Worm (Caenorhabditis elegans): Measurements from ENCODE around the gene K11G12.6.

The K11G12.6 gene

ce11 chrX:6733201-6733600, 3.7 kb upstream of the K11G12.6 start, which contains the start of gene R03E9.2:
R03E9.2 (minus strand) TSS chrX:6733301.
- no peak for TF ChIP-seq R02D3.7 (tag; optimal IDR thresholded peaks at IDR 0.05)
- no peak for TF ChIP-seq elt-1 (tag; optimal IDR thresholded peaks at IDR 0.05)
- TF ChIP-seq C34F6.9 (tag; optimal IDR thresholded peaks at IDR 0.05) = no peak
- no peak for TF ChIP-seq peb-1 (tag; optimal IDR thresholded peaks at IDR 0.05)
- no peak for TF ChIP-seq elt-3 (tag; optimal IDR thresholded peaks at IDR 0.05)
- TF ChIP-seq dmd-4 (tag; optimal IDR thresholded peaks at IDR 0.05) = no peak
- TF ChIP-seq ceh-82 (tag; optimal IDR thresholded peaks at IDR 0.05) = no peak
- TF ChIP-seq snpc-4 (tag; optimal IDR thresholded peaks at IDR 0.05) = no peak
- TF ChIP-seq aly-2 (tag; optimal IDR thresholded peaks at IDR 0.05) = no peak
- TF ChIP-seq ztf-11 (tag; optimal IDR thresholded peaks at IDR 0.05) = no peak
- no peak for TF ChIP-seq mbf-1 (tag; optimal IDR thresholded peaks at IDR 0.05)
- no peak for TF ChIP-seq nhr-23 (tag; optimal IDR thresholded peaks at IDR 0.05)
- TF ChIP-seq sma-9 (GFP tag; optimal IDR thresholded peaks at IDR 0.05) = no peak
- TF ChIP-seq sma-9 (tag; optimal IDR thresholded peaks at IDR 0.05) = no peak
- no peak for TF ChIP-seq nhr-12 (tag; optimal IDR thresholded peaks at IDR 0.05)

- no peak for TF ChIP-seq ztf-4 (tag; optimal IDR thresholded peaks at IDR 0.05)
- TF ChIP-seq unc-55 (GFP tag; optimal IDR thresholded peaks at IDR 0.05) = peak; percentile 55
- TF ChIP-seq fos-1 (tag; optimal IDR thresholded peaks at IDR 0.05) = peak; percentile 23
- peak; percentile 33 for TF ChIP-seq C34F6.9 (tag; optimal IDR thresholded peaks at IDR 0.05)
- peak; percentile 26 for TF ChIP-seq sma-9 (GFP tag; optimal IDR thresholded peaks at IDR 0.05)
- no peak for TF ChIP-seq sma-9 (tag; optimal IDR thresholded peaks at IDR 0.05)
- peak; percentile 38 for TF ChIP-seq nhr-129 (tag; optimal IDR thresholded peaks at IDR 0.05)
- TF ChIP-seq crh-2 (tag; optimal IDR thresholded peaks at IDR 0.05) = peak; percentile 42
- no peak for TF ChIP-seq ceh-82 (tag; optimal IDR thresholded peaks at IDR 0.05)
- no peak for TF ChIP-seq gmeb-1 (tag; optimal IDR thresholded peaks at IDR 0.05)
- TF ChIP-seq mdl-1 (tag; optimal IDR thresholded peaks at IDR 0.05) = peak; percentile 65 to 70
These were observed 549 bp downstream of the K11G12.6 start for ce11 chrX:6728820-6729396.

DNA sequence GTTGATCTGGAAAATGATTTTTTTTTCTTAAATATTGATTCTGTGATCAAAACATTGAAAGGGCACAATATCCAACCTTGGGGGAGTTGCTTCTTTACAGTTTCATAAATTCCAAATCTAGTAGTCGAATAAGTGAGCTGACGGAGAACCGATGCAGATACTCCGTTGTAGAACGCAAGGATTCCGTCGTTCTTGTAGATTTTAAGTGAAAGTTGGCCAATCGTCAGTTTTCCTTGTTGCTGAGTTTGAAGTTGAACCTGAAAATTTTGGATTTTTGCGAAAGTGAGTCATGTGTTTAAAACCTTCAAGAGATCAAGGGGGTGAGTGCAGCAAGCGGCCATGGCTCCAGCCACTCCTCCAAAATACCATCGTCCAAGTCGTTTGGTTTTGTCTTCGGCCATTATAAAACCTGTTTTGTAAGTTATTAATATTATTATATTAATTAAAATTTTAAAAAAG, 4.2 kb downstream of the K11G12.6 start, which contains the start of gene slc-25A10:
slc-25A10 (minus strand) TSS at position 409 of the 459 bp plus-strand sequence.
- no peak for TF ChIP-seq sma-9 (GFP tag; optimal IDR thresholded peaks at IDR 0.05)
- no peak for TF ChIP-seq sma-9 (tag; optimal IDR thresholded peaks at IDR 0.05)
- TF ChIP-seq ceh-82 (tag; optimal IDR thresholded peaks at IDR 0.05) = no peak
- no peak for TF ChIP-seq mdl-1 (tag; optimal IDR thresholded peaks at IDR 0.05)
- TF ChIP-seq skn-1 (tag; optimal IDR thresholded peaks at IDR 0.05) = no peak
- no peak for TF ChIP-seq ztf-11 (tag; optimal IDR thresholded peaks at IDR 0.05)
- no peak for TF ChIP-seq F13H6.1 (tag; optimal IDR thresholded peaks at IDR 0.05)
- TF ChIP-seq sem-4 (tag; optimal IDR thresholded peaks at IDR 0.05) = no peak
- no peak for TF ChIP-seq nhr-23 (tag; optimal IDR thresholded peaks at IDR 0.05)
- TF ChIP-seq nhr-6 (tag; optimal IDR thresholded peaks at IDR 0.05) = no peak
- no peak for TF ChIP-seq nhr-25 (tag; optimal IDR thresholded peaks at IDR 0.05)
- TF ChIP-seq lsy-2 (tag; optimal IDR thresholded peaks at IDR 0.05) = no peak
- TF ChIP-seq ama-1 (optimal IDR thresholded peaks at IDR 0.05) = no peak
- TF ChIP-seq peb-1 (tag; optimal IDR thresholded peaks at IDR 0.05) = no peak
- no peak for TF ChIP-seq crh-2 (tag; optimal IDR thresholded peaks at IDR 0.05)
- TF ChIP-seq aly-2 (tag; optimal IDR thresholded peaks at IDR 0.05) = no peak
- no peak for TF ChIP-seq nhr-12 (tag; optimal IDR thresholded peaks at IDR 0.05)
- TF ChIP-seq dmd-4 (tag; optimal IDR thresholded peaks at IDR 0.05) = no peak

DNA sequence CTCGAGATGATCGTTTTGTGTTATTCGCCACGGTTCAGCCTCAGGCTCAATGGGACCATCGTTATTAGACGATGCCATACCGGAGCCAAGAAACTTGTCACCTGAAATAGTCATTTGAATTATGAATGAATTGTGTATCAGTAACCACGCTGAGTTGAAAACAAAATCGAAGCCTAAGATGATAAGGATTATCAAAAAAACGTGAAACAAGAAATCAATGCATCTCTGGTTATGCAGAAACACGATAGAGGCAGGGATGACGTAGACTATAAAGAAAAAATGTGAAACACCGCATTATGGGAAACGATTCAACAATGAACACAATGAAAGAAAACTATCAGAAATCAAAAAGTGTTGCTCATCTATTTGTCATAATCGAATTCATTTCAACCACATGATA, 6.5 kb downstream of the K11G12.6 start, which contains the start of gene smf-1:
smf-1 (minus strand) TSS at position 101 of the 400 bp plus-strand sequence.
- TF ChIP-seq nhr-25 (tag; optimal IDR thresholded peaks at IDR 0.05) (peak; percentile 10), peb-1 (tag; optimal IDR thresholded peaks at IDR 0.05) (no peak)

- no peak for TF ChIP-seq lsy-2 (tag; optimal IDR thresholded peaks at IDR 0.05)
- TF ChIP-seq sma-3 (GFP tag; optimal IDR thresholded peaks at IDR 0.05) = no peak
- TF ChIP-seq nhr-23 (tag; optimal IDR thresholded peaks at IDR 0.05) = no peak
- TF ChIP-seq ceh-82 (tag; optimal IDR thresholded peaks at IDR 0.05) = no peak
- TF ChIP-seq unc-62 (GFP tag; optimal IDR thresholded peaks at IDR 0.05) = no peak
- no peak for TF ChIP-seq unc-55 (GFP tag; optimal IDR thresholded peaks at IDR 0.05)
- TF ChIP-seq dmd-4 (tag; optimal IDR thresholded peaks at IDR 0.05) = no peak
- no peak for TF ChIP-seq blmp-1 (tag; optimal IDR thresholded peaks at IDR 0.05; ENCODE audit: insufficient read depth)
- TF ChIP-seq ztf-4 (tag; optimal IDR thresholded peaks at IDR 0.05) = no peak
- no peak for TF ChIP-seq nhr-25 (tag; optimal IDR thresholded peaks at IDR 0.05)
- no peak for TF ChIP-seq aly-2 (tag; optimal IDR thresholded peaks at IDR 0.05)
- no peak for TF ChIP-seq peb-1 (tag; optimal IDR thresholded peaks at IDR 0.05)
- TF ChIP-seq C34F6.9 (tag; optimal IDR thresholded peaks at IDR 0.05) = no peak
- TF ChIP-seq nhr-77 (tag; optimal IDR thresholded peaks at IDR 0.05) = no peak
These were observed 10.9 kb downstream of the K11G12.6 start, which contains the start of gene smf-2 for ce11 chrX:6718595-6718994. smf-2 (minus strand) TSS chrX:6718695.
